Worm (Caenorhabditis elegans): ENCODE measurements around the gene F26F4.6.
A peak's percentile ranks its signal among the peaks of the same experiment; 100 is the strongest.

Gene F26F4.6

ce11 chrIII:4910956-4911355 is 17.5 kb upstream of the F26F4.6 start, which contains the start of gene F26F4.2:
Gene F26F4.2 (plus strand): TSS chrIII:4911256.
- TF ChIP-seq rec-8 (tag; optimal IDR thresholded peaks at IDR 0.05) (no peak), F33H1.4 (GFP tag; IDR thresholded peaks at IDR 0.05) (no peak)

ce11 chrIII:4909938-4910337 is 16.5 kb upstream of the F26F4.6 start, which contains the start of gene F26F4.12:
Gene F26F4.12 (minus strand): TSS chrIII:4910038.
- TF ChIP-seq lir-1 (GFP tag; conservative IDR thresholded peaks at IDR 0.05), result no peak
- no peak for TF ChIP-seq F55B11.4 (tag; optimal IDR thresholded peaks at IDR 0.05; ENCODE audit: borderline replicate concordance, insufficient read depth)
- no peak for TF ChIP-seq ztf-22 (GFP tag; optimal IDR thresholded peaks at IDR 0.05)

- TF ChIP-seq ama-1 (optimal IDR thresholded peaks at IDR 0.05) (no peak), ama-1 (GFP tag; optimal IDR thresholded peaks at IDR 0.05) (no peak), let-607 (tag; optimal IDR thresholded peaks at IDR 0.05) (no peak), sdz-38 (tag; optimal IDR thresholded peaks at IDR 0.05) (no peak), ccch-3 (GFP tag; optimal IDR thresholded peaks at IDR 0.05) (no peak), Y53F4B.3 (GFP tag; IDR thresholded peaks at IDR 0.05) (no peak)
Observed at ce11 chrIII:4906896-4907295, 13.5 kb upstream of the F26F4.6 start, which contains the start of gene rom-1. Gene rom-1 (plus strand): TSS chrIII:4907196.

- TF ChIP-seq ztf-22 (GFP tag; optimal IDR thresholded peaks at IDR 0.05) (no peak), tbx-9 (tag; optimal IDR thresholded peaks at IDR 0.05; ENCODE audit: borderline replicate concordance) (no peak), unc-62 (GFP tag; optimal IDR thresholded peaks at IDR 0.05) (no peak), nhr-80 (tag; optimal IDR thresholded peaks at IDR 0.05) (peak; percentile 77), cebp-1 (GFP tag; IDR thresholded peaks at IDR 0.05) (no peak), cebp-1 (tag; optimal IDR thresholded peaks at IDR 0.05) (peak; percentile 6)
Observed at ce11 chrIII:4906365-4906764, 12.9 kb upstream of the F26F4.6 start.

ce11 chrIII:4905405-4905804 is 12.0 kb upstream of the F26F4.6 start, which contains the start of gene F26F4.8:
Gene F26F4.8 (minus strand): TSS chrIII:4905473.
- peak; percentile 51 for TF ChIP-seq nhr-80 (tag; optimal IDR thresholded peaks at IDR 0.05)
- no peak for TF ChIP-seq B0019.2 (GFP tag; conservative IDR thresholded peaks at IDR 0.05)
- no peak for TF ChIP-seq pha-4 (tag; optimal IDR thresholded peaks at IDR 0.05)
- TF ChIP-seq ccch-3 (GFP tag; optimal IDR thresholded peaks at IDR 0.05), result no peak
- peak; percentile 20 for TF ChIP-seq efl-1 (GFP tag; optimal IDR thresholded peaks at IDR 0.05)
- peak; percentile 7 for TF ChIP-seq him-1 (tag; optimal IDR thresholded peaks at IDR 0.05)
- no peak for TF ChIP-seq nfya-1 (tag; optimal IDR thresholded peaks at IDR 0.05; ENCODE audit: borderline replicate concordance, insufficient read depth)
- no peak for TF ChIP-seq bed-2 (GFP tag; IDR thresholded peaks at IDR 0.05)
- TF ChIP-seq Y53G8AR.9 (GFP tag; conservative IDR thresholded peaks at IDR 0.05), result no peak
- TF ChIP-seq hlh-26 (GFP tag; conservative IDR thresholded peaks at IDR 0.05), result no peak
- TF ChIP-seq cebp-1 (GFP tag; IDR thresholded peaks at IDR 0.05), result no peak
- TF ChIP-seq cebp-1 (tag; optimal IDR thresholded peaks at IDR 0.05), result peak; percentile 67
- TF ChIP-seq rec-8 (tag; optimal IDR thresholded peaks at IDR 0.05), result no peak
- peak; percentile 5 for TF ChIP-seq ZK185.1 (tag; optimal IDR thresholded peaks at IDR 0.05; ENCODE audit: poor library complexity, severe bottlenecking)
- no peak for TF ChIP-seq ztf-26 (tag; optimal IDR thresholded peaks at IDR 0.05)
- no peak for TF ChIP-seq F55B11.4 (tag; optimal IDR thresholded peaks at IDR 0.05; ENCODE audit: borderline replicate concordance, insufficient read depth)
- TF ChIP-seq dox-1 (GFP tag; IDR thresholded peaks at IDR 0.05), result peak; percentile 43; the same call in 1 of the 2 replicates

ce11 chrIII:4903784-4904183 is 10.3 kb upstream of the F26F4.6 start, which contains the start of gene kbp-2:
Gene kbp-2 (minus strand): TSS chrIII:4903884.
- TF ChIP-seq lin-54 (GFP tag; optimal IDR thresholded peaks at IDR 0.05) (no peak), madf-8 (GFP tag; conservative IDR thresholded peaks at IDR 0.05) (no peak), F23B12.7 (tag; optimal IDR thresholded peaks at IDR 0.05; ENCODE audit: insufficient read depth) (no peak), zfh-2 (GFP tag; conservative IDR thresholded peaks at IDR 0.05) (no peak), ztf-28 (GFP tag; IDR thresholded peaks at IDR 0.05) (no peak), egrh-3 (GFP tag; IDR thresholded peaks at IDR 0.05) (no peak), lin-35 (GFP tag; optimal IDR thresholded peaks at IDR 0.05) (no peak), rpc-1 (optimal IDR thresholded peaks at IDR 0.05) (no peak), rpc-1 (tag; optimal IDR thresholded peaks at IDR 0.05) (no peak), zim-3 (tag; optimal IDR thresholded peaks at IDR 0.05) (no peak), let-607 (tag; optimal IDR thresholded peaks at IDR 0.05) (no peak), unc-130 (GFP tag; optimal IDR thresholded peaks at IDR 0.05) (no peak)
